Fruit fly (Drosophila melanogaster) whole organism, embryonic: ENCODE measurements around the gene CG13032.
A peak's percentile ranks its signal among the peaks of the same experiment; 100 is the strongest.

ENCODE experiments used
- Atf6 ChIP-seq: fragments of 200-800 bp; sonication (Bioruptor generic); IDR thresholded peaks from 2 replicates; pipeline ENCODE4 v1.3.6; 2022; ENCODE audit warnings: missing biosample characterization, missing genetic modification characterization
- CG10147 ChIP-seq: fragments of 200-800 bp; sonication (Bioruptor generic); optimal IDR thresholded peaks from 2 replicates; lab custom pipeline; 2019; ENCODE audit warnings: missing biosample characterization, mild to moderate bottlenecking, missing genetic modification characterization, moderate library complexity
- CG10267 ChIP-seq: fragments of 200-800 bp; sonication (Bioruptor generic); optimal IDR thresholded peaks from 2 replicates; lab custom pipeline; 2018; ENCODE audit warnings: missing biosample characterization, mild to moderate bottlenecking, missing genetic modification characterization, moderate library complexity
- CG10959 ChIP-seq: fragments of 200-800 bp; sonication (Bioruptor generic); IDR thresholded peaks from 2 replicates; pipeline ENCODE4 v1.3.6; 2022; ENCODE audit warnings: missing biosample characterization, missing genetic modification characterization
- CG11398 ChIP-seq: fragments of 200-800 bp; sonication (Bioruptor generic); optimal IDR thresholded peaks from 2 replicates; lab custom pipeline; 2016; ENCODE audit warnings: missing biosample characterization, missing genetic modification characterization
- CG11456 ChIP-seq: fragments of 200-800 bp; sonication (Bioruptor generic); IDR thresholded peaks from 3 replicates; pipeline ENCODE4 v1.3.6; 2022; ENCODE audit warnings: missing biosample characterization, missing genetic modification characterization
- CG11723 ChIP-seq: fragments of 200-800 bp; sonication (Bioruptor generic); optimal IDR thresholded peaks from 2 replicates; lab custom pipeline; 2017; ENCODE audit warnings: missing biosample characterization, mild to moderate bottlenecking, missing genetic modification characterization
- CG12071 ChIP-seq: fragments of 200-800 bp; sonication (Bioruptor generic); optimal IDR thresholded peaks from 3 replicates; lab custom pipeline; 2018; ENCODE audit warnings: missing biosample characterization, mild to moderate bottlenecking, missing genetic modification characterization
- CG15073 ChIP-seq: fragments of 200-800 bp; sonication (Bioruptor generic); optimal IDR thresholded peaks from 2 replicates; lab custom pipeline; 2016; ENCODE audit warnings: missing biosample characterization, missing genetic modification characterization
- CG15514 ChIP-seq: fragments of 200-800 bp; sonication (Bioruptor generic); optimal IDR thresholded peaks from 3 replicates; lab custom pipeline; 2017; ENCODE audit warnings: missing biosample characterization, missing genetic modification characterization, mild to moderate bottlenecking, moderate library complexity, missing genetic modification reagents
- CG2129 ChIP-seq: fragments of 200-800 bp; sonication (Bioruptor generic); IDR thresholded peaks from 2 replicates; pipeline ENCODE4 v1.3.6; 2022; ENCODE audit warnings: missing biosample characterization, missing genetic modification characterization; ENCODE audit not compliant: partially characterized antibody
- CG32532 ChIP-seq: fragments of 200-800 bp; sonication (Bioruptor generic); IDR thresholded peaks from 2 replicates; pipeline ENCODE4 v1.3.6; 2022; ENCODE audit warnings: missing biosample characterization, missing genetic modification characterization
- CG33213 ChIP-seq: fragments of 200-800 bp; sonication (Bioruptor generic); optimal IDR thresholded peaks from 3 replicates; lab custom pipeline; 2016; ENCODE audit warnings: missing biosample characterization, missing genetic modification characterization
- CG3407 ChIP-seq: fragments of 200-800 bp; sonication (Bioruptor generic); optimal IDR thresholded peaks from 2 replicates; lab custom pipeline; 2018; ENCODE audit warnings: missing biosample characterization, mild to moderate bottlenecking, missing genetic modification characterization
- CG34422 ChIP-seq: fragments of 200-800 bp; sonication (Bioruptor generic); IDR thresholded peaks from 3 replicates; pipeline ENCODE4 v1.3.6; 2022; ENCODE audit warnings: missing biosample characterization, missing genetic modification characterization
- CG3995 ChIP-seq: fragments of 200-800 bp; sonication (Bioruptor generic); optimal IDR thresholded peaks from 3 replicates; lab custom pipeline; 2016; ENCODE audit warnings: missing biosample characterization, missing genetic modification characterization
- CG42726 ChIP-seq: fragments of 200-800 bp; sonication (Bioruptor generic); IDR thresholded peaks from 2 replicates; pipeline ENCODE4 v1.3.6; 2022; ENCODE audit warnings: missing biosample characterization, missing genetic modification characterization; ENCODE audit not compliant: partially characterized antibody
- CG4617 ChIP-seq: fragments of 200-800 bp; sonication (Bioruptor generic); optimal IDR thresholded peaks from 3 replicates; lab custom pipeline; 2016; ENCODE audit warnings: missing biosample characterization, missing genetic modification characterization, borderline replicate concordance
- CG5953 ChIP-seq: fragments of 200-800 bp; sonication (Bioruptor generic); IDR thresholded peaks from 2 replicates; pipeline ENCODE4 v1.3.6; 2022; ENCODE audit warnings: missing biosample characterization, missing genetic modification characterization
- CkIIα-i1 ChIP-seq: fragments of 200-800 bp; sonication (Bioruptor generic); IDR thresholded peaks from 2 replicates; pipeline ENCODE4 v1.3.6; 2022; ENCODE audit warnings: missing biosample characterization, missing genetic modification characterization
- Ets65A ChIP-seq: fragments of 200-800 bp; sonication (Bioruptor generic); peaks from one replicate; lab custom pipeline; 2016; ENCODE audit warnings: missing biosample characterization, missing genetic modification characterization
- Ets97D ChIP-seq: fragments of 200-800 bp; sonication (Bioruptor generic); optimal IDR thresholded peaks from 3 replicates; lab custom pipeline; 2016; ENCODE audit warnings: missing biosample characterization, missing genetic modification characterization
- Mes4 ChIP-seq: fragments of 200-800 bp; sonication (Bioruptor generic); optimal IDR thresholded peaks from 2 replicates; lab custom pipeline; 2016; ENCODE audit warnings: missing biosample characterization, missing genetic modification characterization
- NFAT ChIP-seq: fragments of 200-800 bp; sonication (Bioruptor generic); IDR thresholded peaks from 2 replicates; pipeline ENCODE4 v1.3.6; 2022; ENCODE audit warnings: missing biosample characterization, missing genetic modification characterization
- Neu2 ChIP-seq: fragments of 200-800 bp; sonication (Bioruptor generic); optimal IDR thresholded peaks from 3 replicates; lab custom pipeline; 2016; ENCODE audit warnings: missing biosample characterization, missing genetic modification characterization, borderline replicate concordance
- Sin3A ChIP-seq: fragments of >200 bp; optimal IDR thresholded peaks from 2 replicates; lab custom pipeline; 2018
- abd-A ChIP-seq: fragments of 200-800 bp; sonication (Bioruptor generic); optimal IDR thresholded peaks from 3 replicates; lab custom pipeline; 2019; ENCODE audit warnings: missing biosample characterization, mild to moderate bottlenecking, missing genetic modification characterization, moderate library complexity
- bab2 ChIP-seq: fragments of 200-800 bp; sonication (Bioruptor generic); optimal IDR thresholded peaks from 2 replicates; lab custom pipeline; 2016; ENCODE audit warnings: missing biosample characterization, missing genetic modification characterization
- bowl ChIP-seq: fragments of 200-800 bp; sonication (Bioruptor generic); IDR thresholded peaks from 2 replicates; pipeline ENCODE4 v1.3.6; 2022; ENCODE audit warnings: missing biosample characterization, missing genetic modification characterization
- cas ChIP-seq: fragments of 200-800 bp; sonication (Bioruptor generic); IDR thresholded peaks from 2 replicates; pipeline ENCODE4 v1.3.6; 2022; ENCODE audit warnings: missing biosample characterization, missing genetic modification characterization
- caup ChIP-seq: fragments of 200-800 bp; sonication (Bioruptor generic); optimal IDR thresholded peaks from 3 replicates; lab custom pipeline; 2017; ENCODE audit warnings: missing biosample characterization, mild to moderate bottlenecking, missing genetic modification characterization, moderate library complexity; ENCODE audit not compliant: severe bottlenecking
- chif ChIP-seq, 2 experiments: fragments of 200-800 bp; sonication (Bioruptor generic); optimal IDR thresholded peaks; 3 replicates each; lab custom pipeline; 2016; ENCODE audit warnings: missing biosample characterization in 2 of 2, missing genetic modification characterization in 2 of 2
- chinmo ChIP-seq: fragments of 200-800 bp; sonication (Bioruptor generic); IDR thresholded peaks from 4 replicates; pipeline ENCODE4 v1.3.6; 2022; ENCODE audit warnings: missing biosample characterization, missing genetic modification characterization; ENCODE audit not compliant: partially characterized antibody
- danr ChIP-seq: fragments of 200-800 bp; sonication (Bioruptor generic); IDR thresholded peaks from 2 replicates; pipeline ENCODE4 v1.3.6; 2022; ENCODE audit warnings: missing biosample characterization, missing genetic modification characterization
- dimm ChIP-seq: fragments of 200-800 bp; sonication (Bioruptor generic); IDR thresholded peaks from 2 replicates; pipeline ENCODE4 v1.3.6; 2022; ENCODE audit warnings: missing biosample characterization, missing genetic modification characterization
- gfzf ChIP-seq: fragments of 200-800 bp; sonication (Bioruptor generic); optimal IDR thresholded peaks from 2 replicates; lab custom pipeline; 2016; ENCODE audit warnings: missing biosample characterization, mild to moderate bottlenecking, missing genetic modification characterization, moderate library complexity
- grau ChIP-seq: fragments of 200-800 bp; optimal IDR thresholded peaks from 3 replicates; lab custom pipeline; 2019; ENCODE audit warnings: missing biosample characterization, mild to moderate bottlenecking, missing genetic modification characterization, moderate library complexity
- gsb-n ChIP-seq: fragments of 200-800 bp; sonication (Bioruptor generic); optimal IDR thresholded peaks from 3 replicates; lab custom pipeline; 2018; ENCODE audit warnings: missing biosample characterization, mild to moderate bottlenecking, missing genetic modification characterization
- h ChIP-seq: fragments of >200 bp; optimal IDR thresholded peaks from 2 replicates; lab custom pipeline; 2017
- hb ChIP-seq: fragments of 200-800 bp; sonication (Bioruptor generic); IDR thresholded peaks from 3 replicates; pipeline ENCODE4 v1.3.6; 2022; ENCODE audit warnings: missing biosample characterization, missing genetic modification characterization; ENCODE audit not compliant: partially characterized antibody
- insv ChIP-seq, 2 experiments: fragments of 200-800 bp; sonication (Bioruptor generic); optimal IDR thresholded peaks; 3 replicates each; lab custom pipeline; 2016 to 2018; ENCODE audit warnings: missing biosample characterization in 2 of 2, missing genetic modification characterization in 2 of 2
- lab ChIP-seq: fragments of 200-800 bp; sonication (Bioruptor generic); optimal IDR thresholded peaks from 3 replicates; lab custom pipeline; 2017; ENCODE audit warnings: missing biosample characterization, missing genetic modification characterization, mild to moderate bottlenecking, moderate library complexity, missing genetic modification reagents
- sens ChIP-seq: fragments of 200-800 bp; sonication (Bioruptor generic); peaks from one replicate; lab custom pipeline; 2016; ENCODE audit warnings: missing biosample characterization, missing genetic modification characterization
- seq ChIP-seq: fragments of 200-800 bp; sonication (Bioruptor generic); IDR thresholded peaks from 2 replicates; pipeline ENCODE4 v1.3.6; 2022; ENCODE audit warnings: missing biosample characterization, missing genetic modification characterization
- shn ChIP-seq: fragments of 200-800 bp; sonication (Bioruptor generic); optimal IDR thresholded peaks from 3 replicates; lab custom pipeline; 2016; ENCODE audit warnings: missing biosample characterization, missing genetic modification characterization
- sisA ChIP-seq: fragments of 200-800 bp; sonication (Bioruptor generic); IDR thresholded peaks from 2 replicates; pipeline ENCODE4 v1.3.6; 2022; ENCODE audit warnings: missing biosample characterization, missing genetic modification characterization
- sna ChIP-seq: fragments of 200-800 bp; sonication (Bioruptor generic); IDR thresholded peaks from 2 replicates; pipeline ENCODE4 v1.3.6; 2022; ENCODE audit warnings: missing biosample characterization, missing genetic modification characterization; ENCODE audit not compliant: partially characterized antibody
- sqz ChIP-seq: fragments of 200-800 bp; sonication (Bioruptor generic); optimal IDR thresholded peaks from 3 replicates; lab custom pipeline; 2018; ENCODE audit warnings: missing biosample characterization, mild to moderate bottlenecking, missing genetic modification characterization
- unpg ChIP-seq: fragments of 200-800 bp; sonication (Bioruptor generic); optimal IDR thresholded peaks from 3 replicates; lab custom pipeline; 2018; ENCODE audit warnings: missing biosample characterization, mild to moderate bottlenecking, missing genetic modification characterization, moderate library complexity
- usp ChIP-seq: fragments of >200 bp; optimal IDR thresholded peaks from 2 replicates; lab custom pipeline; 2017; ENCODE audit warnings: missing biosample characterization, missing genetic modification characterization
- zen2 ChIP-seq: fragments of 200-800 bp; sonication (Bioruptor generic); IDR thresholded peaks from 3 replicates; pipeline ENCODE4 v1.3.6; 2022; ENCODE audit warnings: missing biosample characterization, missing genetic modification characterization; ENCODE audit not compliant: partially characterized antibody

The CG13032 gene

dm6 chr3L:16647578-16648113 is 26.1 kb upstream of the CG13032 start, which contains the start of gene Abl (continued):
- TF ChIP-seq seq (GFP tag; lab: Robert Waterston, UW) (peak; percentile 53; the same call in 1 of the 2 replicates), Mes4 (peak; percentile 63), CG10267 (peak; percentile 100), CG11398 (peak; percentile 22), CG4617 (peak; percentile 83), chinmo (GFP tag; lab: Robert Waterston, UW) (peak; percentile 96), CG5953 (GFP tag; lab: Robert Waterston, UW) (no peak), CG3995 (GFP tag; lab: Kevin White, UChicago) (peak; percentile 28), CG42726 (GFP tag; lab: Robert Waterston, UW) (peak; percentile 89), Neu2 (GFP tag; lab: Kevin White, UChicago) (no peak), grau (peak; percentile 56), sisA (GFP tag; lab: Robert Waterston, UW) (peak; percentile 34; the same call in 1 of the 2 replicates), CkIIα-i1 (no peak), CG33213 (peak; percentile 97), caup (peak; percentile 66), cas (0 out of 2 replicates have a peak, but pooled peaks have one; percentile 21), CG15514 (GFP tag; lab: Kevin White, UChicago) (peak; percentile 93), Sin3A (lab: Kevin White, UChicago) (peak; percentile 74)

- TF ChIP-seq CG12071 = no peak
- 0 out of 2 replicates have a peak, but pooled peaks have one; percentile 16 for TF ChIP-seq CG5953 (GFP tag; lab: Robert Waterston, UW)
- no peak for TF ChIP-seq insv (GFP tag; optimal IDR thresholded peaks at IDR 0.05; lab: Kevin White, UChicago)
- peak; percentile 68 for TF ChIP-seq Ets65A
- TF ChIP-seq CG10959 (GFP tag; lab: Robert Waterston, UW) = no peak
- TF ChIP-seq gsb-n (tag; lab: Kevin White, UChicago) = no peak
- no peak for TF ChIP-seq shn
- no peak for TF ChIP-seq CG32532
- TF ChIP-seq zen2 (GFP tag; lab: Robert Waterston, UW) = no peak
- 0 out of 3 replicates have a peak, but pooled peaks have one; percentile 43 for TF ChIP-seq CG11456
- TF ChIP-seq CG34422 (GFP tag; lab: Robert Waterston, UW) = no peak
- no peak for TF ChIP-seq abd-A
- no peak for TF ChIP-seq bab2 (GFP tag; lab: Kevin White, UChicago)
- no peak for TF ChIP-seq chif (GFP tag; optimal IDR thresholded peaks at IDR 0.05; lab: Kevin White, UChicago)
- no peak for TF ChIP-seq NFAT
- no peak for TF ChIP-seq CG2129 (GFP tag; lab: Robert Waterston, UW)
- no peak for TF ChIP-seq CG10147 (GFP tag; lab: Kevin White, UChicago)
- TF ChIP-seq danr (GFP tag; lab: Robert Waterston, UW) = no peak
- peak; percentile 7 for TF ChIP-seq sens (GFP tag; lab: Kevin White, UChicago)
- 0 out of 2 replicates have a peak, but pooled peaks have one; percentile 23 for TF ChIP-seq bowl (GFP tag; lab: Robert Waterston, UW)
- TF ChIP-seq unpg (GFP tag; lab: Kevin White, UChicago) = no peak
- no peak for TF ChIP-seq CG3407 (GFP tag; lab: Kevin White, UChicago)
- no peak for TF ChIP-seq dimm (GFP tag; lab: Robert Waterston, UW)
- TF ChIP-seq Ets97D (GFP tag; lab: Kevin White, UChicago) = no peak
- TF ChIP-seq sqz = no peak
- no peak for TF ChIP-seq Atf6
- no peak for TF ChIP-seq gfzf (GFP tag; lab: Kevin White, UChicago)
- TF ChIP-seq sna (GFP tag; lab: Robert Waterston, UW) = no peak
- no peak for TF ChIP-seq usp (GFP tag; lab: Kevin White, UChicago)
- no peak for TF ChIP-seq lab (GFP tag; lab: Kevin White, UChicago)
- no peak for TF ChIP-seq CG11723 (GFP tag; lab: Kevin White, UChicago)
- TF ChIP-seq hb (GFP tag; lab: Robert Waterston, UW) = 0 out of 3 replicates have a peak, but pooled peaks have one; percentile 14
- no peak for TF ChIP-seq h (lab: Kevin White, UChicago)
- TF ChIP-seq CG15073 (GFP tag; lab: Kevin White, UChicago) = no peak
Measured at dm6 chr3L:16650078-16650477, 23.7 kb upstream of the CG13032 start.
